Fruit fly (Drosophila melanogaster) whole organism, wandering third instar larva: ENCODE results near the gene CG1792.

Source experiments
- Abd-B ChIP-seq: fragments of >200 bp; optimal IDR thresholded peaks from 2 replicates; lab custom pipeline; 2017; ENCODE audit warnings: missing biosample characterization, missing genetic modification characterization
- CG32264 ChIP-seq: fragments of 200-800 bp; sonication (Bioruptor generic); optimal IDR thresholded peaks from 2 replicates; lab custom pipeline; 2016; ENCODE audit warnings: missing biosample characterization, missing genetic modification characterization
- CG9705 ChIP-seq: fragments of 200-800 bp; sonication (Bioruptor generic); optimal IDR thresholded peaks from 2 replicates; lab custom pipeline; 2018; ENCODE audit warnings: missing biosample characterization, mild to moderate bottlenecking, missing genetic modification characterization
- CrebA ChIP-seq: fragments of 200-800 bp; sonication (Bioruptor generic); optimal IDR thresholded peaks from 2 replicates; lab custom pipeline; 2016; ENCODE audit warnings: missing biosample characterization, mild to moderate bottlenecking, missing genetic modification characterization, borderline replicate concordance
- Dfd ChIP-seq: fragments of >200 bp; optimal IDR thresholded peaks from 2 replicates; lab custom pipeline; 2017; ENCODE audit warnings: missing biosample characterization, missing genetic modification characterization
- Dif ChIP-seq: fragments of 200-275, 200-300 bp; sonication (Bioruptor generic); optimal IDR thresholded peaks from 2 replicates; lab custom pipeline; 2018; ENCODE audit warnings: missing biosample characterization, missing genetic modification characterization; ENCODE audit not compliant: partially characterized antibody
- GATAd ChIP-seq: sonication (Bioruptor generic); optimal IDR thresholded peaks from 2 replicates; lab custom pipeline; 2016; ENCODE audit warnings: missing biosample characterization, missing genetic modification characterization
- HLH106 ChIP-seq: fragments of 200-800 bp; optimal IDR thresholded peaks from 3 replicates; lab custom pipeline; 2019; ENCODE audit warnings: missing biosample characterization, mild to moderate bottlenecking, missing genetic modification characterization, moderate library complexity
- Hnf4 ChIP-seq: fragments of 200-800 bp; sonication (Bioruptor generic); optimal IDR thresholded peaks from 2 replicates; lab custom pipeline; 2016; ENCODE audit warnings: missing biosample characterization, mild to moderate bottlenecking, missing genetic modification characterization
- Hr78 ChIP-seq: fragments of >200 bp; optimal IDR thresholded peaks from 2 replicates; lab custom pipeline; 2017; ENCODE audit warnings: missing biosample characterization, missing genetic modification characterization
- Hr83 ChIP-seq: fragments of 200-300 bp; sonication (Bioruptor generic); optimal IDR thresholded peaks from 2 replicates; lab custom pipeline; 2016; ENCODE audit warnings: missing biosample characterization, mild to moderate bottlenecking, missing genetic modification characterization, moderate library complexity; ENCODE audit not compliant: poor library complexity, severe bottlenecking
- Jra ChIP-seq: sonication (Bioruptor generic); optimal IDR thresholded peaks from 2 replicates; lab custom pipeline; 2016; ENCODE audit warnings: missing biosample characterization, missing genetic modification characterization
- Mio ChIP-seq: sonication (Bioruptor generic); optimal IDR thresholded peaks from 2 replicates; lab custom pipeline; 2016; ENCODE audit warnings: missing biosample characterization, missing genetic modification characterization
- Myc ChIP-seq: fragments of >200 bp; optimal IDR thresholded peaks from 2 replicates; lab custom pipeline; 2017
- N ChIP-seq: fragments of >200 bp; optimal IDR thresholded peaks from 2 replicates; lab custom pipeline; 2018; ENCODE audit warnings: missing biosample characterization, missing external identifiers, missing genetic modification characterization
- OdsH ChIP-seq: fragments of 200-800 bp; sonication (Bioruptor generic); optimal IDR thresholded peaks from 2 replicates; lab custom pipeline; 2016; ENCODE audit warnings: missing biosample characterization, mild to moderate bottlenecking, missing genetic modification characterization
- Rel ChIP-seq, 2 experiments: fragments of 200-800 bp; sonication (Bioruptor generic) in 1 of 2; optimal IDR thresholded peaks; 2 replicates in 1 of 2; 3 replicates in 1 of 2; lab custom pipeline; 2016 to 2019; ENCODE audit warnings: mild to moderate bottlenecking in 2 of 2, missing biosample characterization in 2 of 2, missing genetic modification characterization in 2 of 2, moderate library complexity in 1 of 2
- Sp1 ChIP-seq: fragments of 200-800 bp; sonication (Bioruptor generic); optimal IDR thresholded peaks from 3 replicates; lab custom pipeline; 2019; ENCODE audit warnings: missing biosample characterization, mild to moderate bottlenecking, missing genetic modification characterization, moderate library complexity
- Vsx2 ChIP-seq: fragments of 200-300, 225-300 bp; sonication (Bioruptor generic); optimal IDR thresholded peaks from 2 replicates; lab custom pipeline; 2018; ENCODE audit warnings: missing biosample characterization, missing genetic modification characterization; ENCODE audit not compliant: partially characterized antibody
- br ChIP-seq: fragments of 200-800 bp; sonication (Bioruptor generic); optimal IDR thresholded peaks from 2 replicates; lab custom pipeline; 2016; ENCODE audit warnings: missing biosample characterization, missing genetic modification characterization
- brk ChIP-seq: fragments of 200-800 bp; sonication (Bioruptor generic); optimal IDR thresholded peaks from 2 replicates; lab custom pipeline; 2016; ENCODE audit warnings: missing biosample characterization, mild to moderate bottlenecking, missing genetic modification characterization
- dl ChIP-seq, 2 experiments: fragments of 175-275, 200-275 bp in 1 of 2; fragments of 200-275 bp in 1 of 2; sonication (Bioruptor generic); optimal IDR thresholded peaks; lab custom pipeline; 2018; ENCODE audit warnings: mild to moderate bottlenecking in 2 of 2, missing biosample characterization in 2 of 2, missing genetic modification characterization in 2 of 2, moderate library complexity in 2 of 2; ENCODE audit not compliant: partially characterized antibody in 2 of 2, insufficient read depth in 1 of 2
- dmrt93B ChIP-seq: fragments of 200-800 bp; sonication (Bioruptor generic); optimal IDR thresholded peaks from 2 replicates; lab custom pipeline; 2018; ENCODE audit warnings: missing biosample characterization, mild to moderate bottlenecking, missing genetic modification characterization
- dsf ChIP-seq: sonication (Bioruptor generic); optimal IDR thresholded peaks from 2 replicates; lab custom pipeline; 2016; ENCODE audit warnings: missing biosample characterization, missing genetic modification characterization, borderline replicate concordance
- ey ChIP-seq: fragments of 200-800 bp; sonication (Bioruptor generic); optimal IDR thresholded peaks from 2 replicates; lab custom pipeline; 2016; ENCODE audit warnings: missing biosample characterization, missing genetic modification characterization
- foxo ChIP-seq, 2 experiments: fragments of 200-800 bp; sonication (Bioruptor generic); optimal IDR thresholded peaks; 2 replicates in 1 of 2; 3 replicates in 1 of 2; lab custom pipeline; 2016 to 2017; ENCODE audit warnings: missing biosample characterization in 2 of 2, missing genetic modification characterization in 2 of 2
- fru ChIP-seq: fragments of 200-800 bp; sonication (Bioruptor generic); optimal IDR thresholded peaks from 3 replicates; lab custom pipeline; 2016; ENCODE audit warnings: missing biosample characterization, mild to moderate bottlenecking, missing genetic modification characterization
- h ChIP-seq: fragments of 200-800 bp; sonication (Bioruptor generic); optimal IDR thresholded peaks from 3 replicates; lab custom pipeline; 2016; ENCODE audit warnings: missing biosample characterization, mild to moderate bottlenecking, missing genetic modification characterization
- jim ChIP-seq: fragments of 175-275, 200-325 bp; sonication (Bioruptor generic); optimal IDR thresholded peaks from 2 replicates; lab custom pipeline; 2016; ENCODE audit warnings: missing biosample characterization, mild to moderate bottlenecking, missing genetic modification characterization
- lola ChIP-seq: fragments of >200 bp; optimal IDR thresholded peaks from 2 replicates; lab custom pipeline; 2017; ENCODE audit warnings: missing biosample characterization, missing genetic modification characterization
- pan ChIP-seq: fragments of >200 bp; optimal IDR thresholded peaks from 2 replicates; lab custom pipeline; 2017
- psq ChIP-seq: fragments of 200-800 bp; sonication (Bioruptor generic); optimal IDR thresholded peaks from 3 replicates; lab custom pipeline; 2017; ENCODE audit warnings: missing biosample characterization, mild to moderate bottlenecking, missing genetic modification characterization, moderate library complexity
- rgr ChIP-seq: fragments of 200-800 bp; sonication (Bioruptor generic); optimal IDR thresholded peaks from 3 replicates; lab custom pipeline; 2016; ENCODE audit warnings: missing biosample characterization, mild to moderate bottlenecking, missing genetic modification characterization
- sage ChIP-seq: fragments of 200-800 bp; sonication (Bioruptor generic); optimal IDR thresholded peaks from 2 replicates; lab custom pipeline; 2016; ENCODE audit warnings: missing biosample characterization, mild to moderate bottlenecking, missing genetic modification characterization
- sv ChIP-seq: fragments of 200-800 bp; sonication (Bioruptor generic); optimal IDR thresholded peaks from 3 replicates; lab custom pipeline; 2016; ENCODE audit warnings: missing biosample characterization, missing genetic modification characterization
- tai ChIP-seq: sonication (Bioruptor generic); optimal IDR thresholded peaks from 2 replicates; lab custom pipeline; 2016; ENCODE audit warnings: missing biosample characterization, missing genetic modification characterization
- usp ChIP-seq: fragments of >200 bp; optimal IDR thresholded peaks from 2 replicates; lab custom pipeline; 2017; ENCODE audit warnings: missing biosample characterization, missing genetic modification characterization
- woc ChIP-seq: sonication (Bioruptor generic); optimal IDR thresholded peaks from 2 replicates; lab custom pipeline; 2016; ENCODE audit warnings: missing biosample characterization, mild to moderate bottlenecking, missing genetic modification characterization

Gene CG1792

dm6 chr3R:31609413-31610054, 6.6 kb upstream of the CG1792 start:
- TF ChIP-seq Sp1 (GFP tag; lab: Kevin White, UChicago) (peak; percentile 47), Hnf4 (peak; percentile 70), CrebA (GFP tag; lab: Kevin White, UChicago) (no peak), fru (GFP tag; lab: Kevin White, UChicago) (peak; percentile 32), usp (GFP tag; lab: Kevin White, UChicago) (no peak), Rel (GFP tag; optimal IDR thresholded peaks at IDR 0.05; lab: Kevin White, UChicago) (no peak), Rel (tag; optimal IDR thresholded peaks at IDR 0.05; lab: Kevin White, UChicago) (peak; percentile 90), h (peak; percentile 57), ey (no peak), rgr (GFP tag; lab: Kevin White, UChicago) (peak; percentile 55), sv (GFP tag; lab: Kevin White, UChicago) (no peak), Jra (GFP tag; lab: Kevin White, UChicago) (no peak), br (GFP tag; lab: Kevin White, UChicago) (peak; percentile 16), dl (GFP tag; optimal IDR thresholded peaks at IDR 0.05; lab: Kevin White, UChicago; ENCODE audit: insufficient read depth in 1 of 2, partially characterized antibody in 2 of 2) (no peak), OdsH (GFP tag; lab: Kevin White, UChicago) (no peak), CG9705 (GFP tag; lab: Kevin White, UChicago) (no peak), tai (GFP tag; lab: Kevin White, UChicago) (no peak), dsf (GFP tag; lab: Kevin White, UChicago) (no peak), CG32264 (GFP tag; lab: Kevin White, UChicago) (peak; percentile 39), Mio (no peak), N (GFP tag; lab: Kevin White, UChicago) (no peak), Hr83 (GFP tag; lab: Kevin White, UChicago) (peak; percentile 64), Vsx2 (GFP tag; lab: Kevin White, UChicago) (no peak), lola (GFP tag; lab: Kevin White, UChicago) (no peak), jim (peak; percentile 23), brk (GFP tag; lab: Kevin White, UChicago) (peak; percentile 64), woc (no peak), psq (GFP tag; lab: Kevin White, UChicago) (peak; percentile 0), GATAd (GFP tag; lab: Kevin White, UChicago) (no peak), Abd-B (GFP tag; lab: Kevin White, UChicago) (no peak), foxo (GFP tag; optimal IDR thresholded peaks at IDR 0.05; lab: Kevin White, UChicago) (peak in 1 of 2 experiments; percentile 38), Dfd (no peak), Dif (GFP tag; lab: Kevin White, UChicago) (peak; percentile 56), Hr78 (GFP tag; lab: Kevin White, UChicago) (no peak), sage (GFP tag; lab: Kevin White, UChicago) (peak; percentile 43), Myc (no peak), dmrt93B (GFP tag; lab: Kevin White, UChicago) (no peak), pan (lab: Kevin White, UChicago) (no peak), HLH106 (tag; lab: Kevin White, UChicago) (peak; percentile 32)
